Fruit fly (Drosophila melanogaster) whole organism, embryonic: ENCODE measurements around the gene CG14803.

ENCODE experiments used
- C15 ChIP-seq: fragments of 200-800 bp; sonication (Bioruptor generic); IDR thresholded peaks from 3 replicates; pipeline ENCODE4 v1.3.6; 2022; ENCODE audit warnings: missing biosample characterization, missing genetic modification characterization
- CG10565 ChIP-seq: fragments of 200-800 bp; sonication (Bioruptor generic); optimal IDR thresholded peaks from 3 replicates; lab custom pipeline; 2016; ENCODE audit warnings: missing biosample characterization, mild to moderate bottlenecking, missing genetic modification characterization
- CG10654 ChIP-seq: fragments of 200-800 bp; sonication (Bioruptor generic); optimal IDR thresholded peaks from 2 replicates; lab custom pipeline; 2016; ENCODE audit warnings: missing biosample characterization, missing genetic modification characterization
- CG10959 ChIP-seq: fragments of 200-800 bp; sonication (Bioruptor generic); IDR thresholded peaks from 2 replicates; pipeline ENCODE4 v1.3.6; 2022; ENCODE audit warnings: missing biosample characterization, missing genetic modification characterization
- CG11695 ChIP-seq: fragments of 200-800 bp; sonication (Bioruptor generic); IDR thresholded peaks from 3 replicates; pipeline ENCODE4 v1.3.6; 2022; ENCODE audit warnings: missing biosample characterization, missing genetic modification characterization
- CG11723 ChIP-seq: fragments of 200-800 bp; sonication (Bioruptor generic); optimal IDR thresholded peaks from 2 replicates; lab custom pipeline; 2017; ENCODE audit warnings: missing biosample characterization, mild to moderate bottlenecking, missing genetic modification characterization
- CG12104 ChIP-seq: fragments of 200-800 bp; sonication (Bioruptor generic); optimal IDR thresholded peaks from 3 replicates; lab custom pipeline; 2016; ENCODE audit warnings: missing biosample characterization, missing genetic modification characterization
- CG12942 ChIP-seq: fragments of 200-800 bp; sonication (Bioruptor generic); optimal IDR thresholded peaks from 3 replicates; lab custom pipeline; 2016; ENCODE audit warnings: missing biosample characterization, missing genetic modification characterization
- CG16779 ChIP-seq: fragments of 200-800 bp; sonication (Bioruptor generic); IDR thresholded peaks from 2 replicates; pipeline ENCODE4 v1.3.6; 2022; ENCODE audit warnings: missing biosample characterization, missing genetic modification characterization
- CG16863 ChIP-seq: fragments of 200-800 bp; sonication (Bioruptor generic); optimal IDR thresholded peaks from 3 replicates; lab custom pipeline; 2016; ENCODE audit warnings: missing biosample characterization, missing genetic modification characterization
- CG17186 ChIP-seq: fragments of 200-800 bp; sonication (Bioruptor generic); optimal IDR thresholded peaks from 3 replicates; lab custom pipeline; 2017; ENCODE audit warnings: missing biosample characterization, missing genetic modification reagents, missing genetic modification characterization
- CG17328 ChIP-seq: fragments of 200-800 bp; sonication (Bioruptor generic); IDR thresholded peaks from 2 replicates; pipeline ENCODE4 v1.3.6; 2022; ENCODE audit warnings: missing biosample characterization, missing genetic modification characterization
- CG32767 ChIP-seq: fragments of 200-800 bp; sonication (Bioruptor generic); IDR thresholded peaks from 2 replicates; pipeline ENCODE4 v1.3.6; 2022; ENCODE audit warnings: missing biosample characterization, missing genetic modification characterization
- CG34422 ChIP-seq: fragments of 200-800 bp; sonication (Bioruptor generic); IDR thresholded peaks from 3 replicates; pipeline ENCODE4 v1.3.6; 2022; ENCODE audit warnings: missing biosample characterization, missing genetic modification characterization
- CG4854 ChIP-seq: fragments of 200-800 bp; sonication (Bioruptor generic); optimal IDR thresholded peaks from 2 replicates; lab custom pipeline; 2016; ENCODE audit warnings: missing biosample characterization, missing genetic modification characterization, inconsistent platforms
- CG6683 ChIP-seq: fragments of 200-800 bp; sonication (Bioruptor generic); optimal IDR thresholded peaks from 2 replicates; lab custom pipeline; 2017; ENCODE audit warnings: missing biosample characterization, mild to moderate bottlenecking, missing genetic modification characterization, missing genetic modification reagents
- CG7987 ChIP-seq: fragments of 200-800 bp; sonication (Bioruptor generic); optimal IDR thresholded peaks from 2 replicates; lab custom pipeline; 2018; ENCODE audit warnings: missing biosample characterization, mild to moderate bottlenecking, missing genetic modification characterization, moderate library complexity
- CG8089 ChIP-seq: fragments of 200-800 bp; sonication (Bioruptor generic); optimal IDR thresholded peaks from 3 replicates; lab custom pipeline; 2016; ENCODE audit warnings: missing biosample characterization, missing genetic modification characterization
- CG8290 ChIP-seq, 3 experiments: fragments of 200-800 bp; sonication (Bioruptor generic); optimal IDR thresholded peaks; 2 replicates each; lab custom pipeline; 2016 to 2019; ENCODE audit warnings: missing biosample characterization in 3 of 3, missing genetic modification characterization in 3 of 3, mild to moderate bottlenecking in 2 of 3, moderate library complexity in 1 of 3
- E2f1 ChIP-seq: fragments of 200-800 bp; sonication (Bioruptor generic); IDR thresholded peaks from 2 replicates; pipeline ENCODE4 v1.3.6; 2022; ENCODE audit warnings: missing biosample characterization, missing genetic modification characterization
- Ets65A ChIP-seq: fragments of 200-800 bp; sonication (Bioruptor generic); peaks from one replicate; lab custom pipeline; 2016; ENCODE audit warnings: missing biosample characterization, missing genetic modification characterization
- Fer3 ChIP-seq: fragments of 200-800 bp; sonication (Bioruptor generic); optimal IDR thresholded peaks from 2 replicates; lab custom pipeline; 2018; ENCODE audit warnings: missing biosample characterization, mild to moderate bottlenecking, missing genetic modification characterization, moderate library complexity
- H2.0 ChIP-seq: fragments of 200-800 bp; sonication (Bioruptor generic); IDR thresholded peaks from 2 replicates; pipeline ENCODE4 v1.3.6; 2022; ENCODE audit warnings: missing biosample characterization, missing genetic modification characterization
- HLHmδ ChIP-seq: fragments of 200-800 bp; sonication (Bioruptor generic); optimal IDR thresholded peaks from 2 replicates; lab custom pipeline; 2018; ENCODE audit warnings: missing biosample characterization, mild to moderate bottlenecking, missing genetic modification characterization, moderate library complexity
- Meics ChIP-seq: fragments of 200-800 bp; sonication (Bioruptor generic); optimal IDR thresholded peaks from 2 replicates; lab custom pipeline; 2017; ENCODE audit warnings: missing biosample characterization, mild to moderate bottlenecking, missing genetic modification characterization
- Sox102F ChIP-seq: fragments of 200-800 bp; sonication (Bioruptor generic); optimal IDR thresholded peaks from 2 replicates; lab custom pipeline; 2018; ENCODE audit warnings: missing biosample characterization, mild to moderate bottlenecking, missing genetic modification characterization, moderate library complexity
- Xbp1 ChIP-seq: fragments of 200-800 bp; sonication (Bioruptor generic); optimal IDR thresholded peaks from 3 replicates; lab custom pipeline; 2016; ENCODE audit warnings: missing biosample characterization, mild to moderate bottlenecking, missing genetic modification characterization
- chinmo ChIP-seq: fragments of 200-800 bp; sonication (Bioruptor generic); IDR thresholded peaks from 4 replicates; pipeline ENCODE4 v1.3.6; 2022; ENCODE audit warnings: missing biosample characterization, missing genetic modification characterization; ENCODE audit not compliant: partially characterized antibody
- dmrt11E ChIP-seq: fragments of 200-800 bp; sonication (Bioruptor generic); optimal IDR thresholded peaks from 3 replicates; lab custom pipeline; 2018; ENCODE audit warnings: missing biosample characterization, mild to moderate bottlenecking, missing genetic modification characterization, moderate library complexity
- dpn ChIP-seq, 2 experiments: fragments of 200-800 bp; sonication (Bioruptor generic); optimal IDR thresholded peaks; 3 replicates each; lab custom pipeline; 2016; ENCODE audit warnings: missing biosample characterization in 2 of 2, missing genetic modification characterization in 2 of 2
- exex ChIP-seq: fragments of 200-800 bp; sonication (Bioruptor generic); optimal IDR thresholded peaks from 4 replicates; lab custom pipeline; 2018; ENCODE audit warnings: missing biosample characterization, mild to moderate bottlenecking, missing genetic modification characterization, moderate library complexity
- fu2 ChIP-seq: fragments of 200-800 bp; sonication (Bioruptor generic); optimal IDR thresholded peaks from 2 replicates; lab custom pipeline; 2016; ENCODE audit warnings: missing biosample characterization, missing genetic modification characterization
- gem ChIP-seq: fragments of 200-800 bp; sonication (Bioruptor generic); optimal IDR thresholded peaks from 2 replicates; lab custom pipeline; 2019; ENCODE audit warnings: missing biosample characterization, mild to moderate bottlenecking, missing genetic modification characterization, moderate library complexity
- gsb-n ChIP-seq: fragments of 200-800 bp; sonication (Bioruptor generic); optimal IDR thresholded peaks from 3 replicates; lab custom pipeline; 2018; ENCODE audit warnings: missing biosample characterization, mild to moderate bottlenecking, missing genetic modification characterization
- h ChIP-seq: fragments of >200 bp; optimal IDR thresholded peaks from 2 replicates; lab custom pipeline; 2017
- her ChIP-seq: fragments of 200-800 bp; sonication (Bioruptor generic); optimal IDR thresholded peaks from 2 replicates; lab custom pipeline; 2016; ENCODE audit warnings: missing biosample characterization, missing genetic modification characterization
- hkb ChIP-seq, 2 experiments: fragments of 200-800 bp in 1 of 2; fragments of >200 bp in 1 of 2; sonication (Bioruptor generic) in 1 of 2; IDR thresholded peaks in 1 of 2; optimal IDR thresholded peaks in 1 of 2; 2 replicates each; pipeline versions ENCODE4 v1.3.6 to Lab custom; 2017 to 2022; ENCODE audit warnings: missing biosample characterization in 1 of 2, missing genetic modification characterization in 1 of 2
- hth ChIP-seq: fragments of >200 bp; optimal IDR thresholded peaks from 2 replicates; lab custom pipeline; 2017; ENCODE audit warnings: inconsistent platforms
- jumu ChIP-seq: fragments of 200-800 bp; sonication (Bioruptor generic); optimal IDR thresholded peaks from 3 replicates; lab custom pipeline; 2016; ENCODE audit warnings: missing biosample characterization, missing genetic modification characterization
- mld ChIP-seq: fragments of 200-800 bp; sonication (Bioruptor generic); IDR thresholded peaks from 3 replicates; pipeline ENCODE4 v1.3.6; 2022; ENCODE audit warnings: missing biosample characterization, missing genetic modification characterization; ENCODE audit not compliant: partially characterized antibody
- nau ChIP-seq: fragments of 200-800 bp; sonication (Bioruptor generic); optimal IDR thresholded peaks from 3 replicates; lab custom pipeline; 2017; ENCODE audit warnings: missing biosample characterization, mild to moderate bottlenecking, missing genetic modification characterization, missing genetic modification reagents
- odd ChIP-seq: fragments of 200-800 bp; sonication (Bioruptor generic); optimal IDR thresholded peaks from 2 replicates; lab custom pipeline; 2017; ENCODE audit warnings: missing biosample characterization, mild to moderate bottlenecking, missing genetic modification characterization
- pzg ChIP-seq: fragments of 200-800 bp; sonication (Bioruptor generic); optimal IDR thresholded peaks from 3 replicates; lab custom pipeline; 2018; ENCODE audit warnings: missing biosample characterization, mild to moderate bottlenecking, missing genetic modification characterization, moderate library complexity
- run ChIP-seq: fragments of 200-800 bp; sonication (Bioruptor generic); optimal IDR thresholded peaks from 3 replicates; lab custom pipeline; 2018; ENCODE audit warnings: missing biosample characterization, mild to moderate bottlenecking, missing genetic modification characterization
- salm ChIP-seq: fragments of 200-800 bp; sonication (Bioruptor generic); optimal IDR thresholded peaks from 2 replicates; lab custom pipeline; 2018; ENCODE audit warnings: missing biosample characterization, mild to moderate bottlenecking, missing genetic modification characterization
- seq ChIP-seq: fragments of 200-800 bp; sonication (Bioruptor generic); IDR thresholded peaks from 2 replicates; pipeline ENCODE4 v1.3.6; 2022; ENCODE audit warnings: missing biosample characterization, missing genetic modification characterization
- sisA ChIP-seq: fragments of 200-800 bp; sonication (Bioruptor generic); IDR thresholded peaks from 2 replicates; pipeline ENCODE4 v1.3.6; 2022; ENCODE audit warnings: missing biosample characterization, missing genetic modification characterization
- sr ChIP-seq: fragments of 200-800 bp; sonication (Bioruptor generic); IDR thresholded peaks from 3 replicates; pipeline ENCODE4 v1.3.6; 2022; ENCODE audit warnings: missing biosample characterization, missing genetic modification characterization
- stc ChIP-seq: fragments of 200-800 bp; sonication (Bioruptor generic); IDR thresholded peaks from 2 replicates; pipeline ENCODE4 v1.3.6; 2022; ENCODE audit warnings: missing biosample characterization, missing genetic modification characterization
- tap ChIP-seq: fragments of 200-800 bp; optimal IDR thresholded peaks from 3 replicates; lab custom pipeline; 2019; ENCODE audit warnings: missing biosample characterization, mild to moderate bottlenecking, missing genetic modification characterization, moderate library complexity

Gene CG14803

dm6 chrX:1861620-1862184 lies 7.0 kb upstream of the CG14803 start, which contains the start of gene deltaCOP (continued):
- TF ChIP-seq exex (no peak), dpn (GFP tag; optimal IDR thresholded peaks at IDR 0.05; lab: Kevin White, UChicago) (peak; percentile 90 to 94), CG11723 (GFP tag; lab: Kevin White, UChicago) (peak; percentile 53), run (tag; lab: Kevin White, UChicago) (peak; percentile 30), CG8089 (GFP tag; lab: Kevin White, UChicago) (peak; percentile 88), Sox102F (GFP tag; lab: Kevin White, UChicago) (no peak), gem (tag; lab: Kevin White, UChicago) (no peak), CG10959 (peak; percentile 55), CG4854 (GFP tag; lab: Kevin White, UChicago) (peak; percentile 46), CG8290 (GFP tag; optimal IDR thresholded peaks at IDR 0.05; lab: Kevin White, UChicago) (no peak), CG8290 (tag; optimal IDR thresholded peaks at IDR 0.05; lab: Kevin White, UChicago) (peak in 1 of 2 experiments; percentile 40), CG10654 (GFP tag; lab: Kevin White, UChicago) (peak; percentile 78), seq (GFP tag; lab: Robert Waterston, UW) (peak; percentile 82), tap (tag; lab: Kevin White, UChicago) (no peak), fu2 (peak; percentile 94), dmrt11E (tag; lab: Kevin White, UChicago) (peak; percentile 66), CG16779 (GFP tag; lab: Robert Waterston, UW) (no peak), H2.0 (GFP tag; lab: Robert Waterston, UW) (peak; percentile 72), Xbp1 (GFP tag; lab: Kevin White, UChicago) (peak; percentile 93), salm (tag; lab: Kevin White, UChicago) (peak; percentile 32), C15 (GFP tag; lab: Robert Waterston, UW) (0 out of 3 replicates have a peak, but pooled peaks have one; percentile 50), Meics (peak; percentile 81), CG12104 (peak; percentile 63), h (lab: Kevin White, UChicago) (no peak), E2f1 (GFP tag; lab: Robert Waterston, UW) (peak; percentile 74), jumu (GFP tag; lab: Kevin White, UChicago) (peak; percentile 91), CG17186 (GFP tag; lab: Kevin White, UChicago) (peak; percentile 21), mld (GFP tag; lab: Robert Waterston, UW) (no peak), CG6683 (peak; percentile 41), Ets65A (GFP tag; lab: Kevin White, UChicago) (peak; percentile 99), CG7987 (peak; percentile 23), pzg (GFP tag; lab: Kevin White, UChicago) (peak; percentile 39), CG11695 (peak; percentile 75), gsb-n (tag; lab: Kevin White, UChicago) (peak; percentile 61), hkb (optimal IDR thresholded peaks at IDR 0.05; lab: Kevin White, UChicago) (peak; percentile 66), hkb (GFP tag; IDR thresholded peaks at IDR 0.05; lab: Robert Waterston, UW) (peak; percentile 67), CG10565 (GFP tag; lab: Kevin White, UChicago) (peak; percentile 43), stc (GFP tag; lab: Robert Waterston, UW) (peak; percentile 63; the same call in 1 of the 2 replicates), HLHmδ (GFP tag; lab: Kevin White, UChicago) (no peak), hth (lab: Kevin White, UChicago) (no peak), CG16863 (peak; percentile 89), Fer3 (tag; lab: Kevin White, UChicago) (peak; percentile 64), CG34422 (GFP tag; lab: Robert Waterston, UW) (peak; percentile 85; the same call in 2 of the 3 replicates), her (GFP tag; lab: Kevin White, UChicago) (peak; percentile 82), CG17328 (GFP tag; lab: Robert Waterston, UW) (peak; percentile 70), CG32767 (GFP tag; lab: Robert Waterston, UW) (peak; percentile 72; the same call in 1 of the 2 replicates), nau (no peak), CG12942 (peak; percentile 86), sisA (peak; percentile 90), chinmo (GFP tag; lab: Robert Waterston, UW) (no peak), sr (GFP tag; lab: Robert Waterston, UW) (no peak), odd (no peak)
